Worm (Caenorhabditis elegans) whole organism, young adult: Measurements from ENCODE around the gene srg-25.

Experiments
- Y53G8AR.9 ChIP-seq: fragments of 200-800 bp; sonication (Bioruptor generic); conservative IDR thresholded peaks from 2 replicates; pipeline ENCODE4 v1.3.6; 2022; ENCODE audit warnings: missing genetic modification reagents, missing genetic modification characterization, missing compliant biosample characterization
- dpff-1 ChIP-seq: sonication (generic microtip); optimal IDR thresholded peaks from 2 replicates; lab custom pipeline; 2017; ENCODE audit warnings: mild to moderate bottlenecking, missing genetic modification characterization, missing compliant biosample characterization
- him-1 ChIP-seq: sonication (generic microtip); optimal IDR thresholded peaks from 2 replicates; lab custom pipeline; 2016; ENCODE audit warnings: missing genotype, missing genetic modification reagents, missing genetic modification characterization, missing compliant biosample characterization
- madf-3 ChIP-seq: fragments of 200-800 bp; sonication (Bioruptor generic); IDR thresholded peaks from 2 replicates; pipeline ENCODE4 v1.3.6; 2022; ENCODE audit warnings: missing genetic modification reagents, missing genetic modification characterization, missing compliant biosample characterization
- nfya-2 ChIP-seq: fragments of 200-800 bp; sonication (Bioruptor generic); IDR thresholded peaks from 2 replicates; pipeline ENCODE4 v1.3.6; 2022; ENCODE audit warnings: missing genetic modification reagents, missing genetic modification characterization, missing compliant biosample characterization
- tlf-1 ChIP-seq: fragments of 200-800 bp; sonication (Bioruptor generic); optimal IDR thresholded peaks from 2 replicates; lab custom pipeline; 2018; ENCODE audit warnings: mild to moderate bottlenecking, missing genetic modification characterization, missing compliant biosample characterization
- xnd-1 ChIP-seq: sonication (generic microtip); optimal IDR thresholded peaks from 2 replicates; lab custom pipeline; 2016; ENCODE audit warnings: missing genotype, missing genetic modification reagents, missing genetic modification characterization, missing compliant biosample characterization

DNA sequence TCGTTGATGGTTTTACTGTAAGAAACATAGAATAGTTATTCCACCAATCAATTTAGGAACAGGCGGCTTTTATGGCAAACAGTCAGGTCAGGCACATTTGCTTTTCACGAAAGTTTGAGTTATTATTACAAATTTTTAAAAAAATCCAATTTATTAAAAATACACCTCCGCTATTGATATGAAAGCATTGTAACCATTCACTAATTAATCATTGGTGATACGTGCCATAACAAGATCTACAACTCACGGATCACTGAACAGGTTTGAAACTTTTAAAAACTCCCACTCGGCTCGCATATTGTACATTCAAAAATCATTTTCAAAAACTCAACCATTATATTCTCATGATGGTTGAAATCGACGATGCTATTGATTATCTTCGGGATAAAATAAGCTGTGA, 5.8 kb downstream of the srg-25 start, which contains the start of gene srg-27:
- TF ChIP-seq Y53G8AR.9 (no peak), madf-3 (no peak), xnd-1 (no peak), dpff-1 (no peak), tlf-1 (no peak), him-1 (tag; lab: Kevin White, UChicago) (no peak), nfya-2 (GFP tag; lab: Robert Waterston, UW) (no peak)
